Worm (Caenorhabditis elegans): Measurements from ENCODE around the gene srz-47.

DNA sequence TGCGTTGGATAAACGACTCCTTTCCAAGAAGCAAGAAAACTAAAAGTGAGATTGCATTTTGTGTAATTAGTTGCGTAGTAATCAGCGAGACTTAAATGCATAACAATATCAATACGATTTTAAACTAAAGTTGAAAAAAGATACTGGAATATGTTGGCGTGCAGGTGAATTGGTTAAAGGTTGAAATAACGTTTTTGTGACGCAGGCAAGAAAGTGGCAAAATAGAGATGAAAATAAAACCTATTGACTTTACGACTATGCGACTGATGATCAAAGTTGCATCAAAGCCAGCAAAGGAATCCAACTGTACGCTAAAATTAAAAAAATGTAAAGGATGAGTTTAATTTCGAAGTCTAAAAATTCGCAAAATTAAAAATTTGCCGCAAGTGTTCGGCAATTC is 26.7 kb downstream of the srz-47 start, which contains the start of gene srh-102:
- TF ChIP-seq pha-4 (tag; optimal IDR thresholded peaks at IDR 0.05) (no peak), lin-15B (tag; optimal IDR thresholded peaks at IDR 0.05) (no peak), ztf-11 (tag; optimal IDR thresholded peaks at IDR 0.05) (no peak), unc-39 (tag; optimal IDR thresholded peaks at IDR 0.05) (no peak), nfya-1 (tag; optimal IDR thresholded peaks at IDR 0.05; ENCODE audit: insufficient read depth) (no peak), fkh-10 (GFP tag; optimal IDR thresholded peaks at IDR 0.05) (no peak), hmg-11 (tag; optimal IDR thresholded peaks at IDR 0.05) (no peak), nhr-23 (tag; optimal IDR thresholded peaks at IDR 0.05) (no peak)
